Fruit fly (Drosophila melanogaster) whole organism, prepupa: ENCODE data around the gene Ucp4C.
A peak's percentile ranks its signal among the peaks of the same experiment; 100 is the strongest.

Experiments
- CG10631 ChIP-seq: fragments of 200-800 bp; sonication (Bioruptor generic); optimal IDR thresholded peaks from 2 replicates; lab custom pipeline; 2016; ENCODE audit warnings: missing biosample characterization, missing genetic modification characterization
- CG10669 ChIP-seq: fragments of 200-800 bp; sonication (Bioruptor generic); optimal IDR thresholded peaks from 3 replicates; lab custom pipeline; 2018; ENCODE audit warnings: missing biosample characterization, mild to moderate bottlenecking, missing genetic modification characterization, moderate library complexity
- CG11294 ChIP-seq: fragments of 200-800 bp; sonication (Bioruptor generic); IDR thresholded peaks from 2 replicates; pipeline ENCODE4 v1.3.6; 2022; ENCODE audit warnings: missing biosample characterization, missing genetic modification characterization
- CG11762 ChIP-seq: fragments of 200-800 bp; sonication (Bioruptor generic); optimal IDR thresholded peaks from 3 replicates; lab custom pipeline; 2016; ENCODE audit warnings: missing biosample characterization, missing genetic modification characterization; ENCODE audit not compliant: insufficient read depth
- CG11902 ChIP-seq: fragments of 200-800 bp; sonication (Bioruptor generic); optimal IDR thresholded peaks from 3 replicates; lab custom pipeline; 2016; ENCODE audit warnings: missing biosample characterization, missing genetic modification characterization
- CG15336 ChIP-seq: fragments of 200-800 bp; sonication (Bioruptor generic); IDR thresholded peaks from 2 replicates; pipeline ENCODE4 v1.3.6; 2022; ENCODE audit warnings: missing biosample characterization, missing genetic modification characterization
- CG16779 ChIP-seq: fragments of 200-800 bp; sonication (Bioruptor generic); optimal IDR thresholded peaks from 3 replicates; lab custom pipeline; 2017; ENCODE audit warnings: missing biosample characterization, mild to moderate bottlenecking, missing genetic modification characterization
- CG32006 ChIP-seq: fragments of 200-800 bp; sonication (Bioruptor generic); optimal IDR thresholded peaks from 3 replicates; lab custom pipeline; 2017; ENCODE audit warnings: missing biosample characterization, mild to moderate bottlenecking, missing genetic modification characterization
- CG3919 ChIP-seq: fragments of 200-800 bp; sonication (Bioruptor generic); optimal IDR thresholded peaks from 3 replicates; lab custom pipeline; 2016; ENCODE audit warnings: missing biosample characterization, missing genetic modification characterization
- CG4318 ChIP-seq: fragments of 200-800 bp; sonication (Bioruptor generic); optimal IDR thresholded peaks from 3 replicates; lab custom pipeline; 2017; ENCODE audit warnings: missing biosample characterization, mild to moderate bottlenecking, missing genetic modification characterization
- CG6276 ChIP-seq: fragments of 200-800 bp; sonication (Bioruptor generic); optimal IDR thresholded peaks from 2 replicates; lab custom pipeline; 2017; ENCODE audit warnings: missing biosample characterization, mild to moderate bottlenecking, missing genetic modification characterization
- CG6792 ChIP-seq: fragments of 200-800 bp; sonication (Bioruptor generic); optimal IDR thresholded peaks from 3 replicates; lab custom pipeline; 2016; ENCODE audit warnings: missing biosample characterization, missing genetic modification characterization
- CG6854 ChIP-seq: fragments of 200-800 bp; sonication (Bioruptor generic); optimal IDR thresholded peaks from 2 replicates; lab custom pipeline; 2017; ENCODE audit warnings: missing biosample characterization, mild to moderate bottlenecking, missing genetic modification characterization
- CG7368 ChIP-seq: fragments of 200-800 bp; sonication (Bioruptor generic); optimal IDR thresholded peaks from 3 replicates; lab custom pipeline; 2016; ENCODE audit warnings: missing biosample characterization, missing genetic modification characterization
- CG8119 ChIP-seq: fragments of 200-800 bp; sonication (Bioruptor generic); IDR thresholded peaks from 3 replicates; pipeline ENCODE4 v1.3.6; 2022; ENCODE audit warnings: missing biosample characterization, missing genetic modification characterization
- CG8319 ChIP-seq: fragments of 200-800 bp; sonication (Bioruptor generic); optimal IDR thresholded peaks from 3 replicates; lab custom pipeline; 2016; ENCODE audit warnings: missing biosample characterization, missing genetic modification characterization
- CG9139 ChIP-seq: fragments of 200-800 bp; sonication (Bioruptor generic); optimal IDR thresholded peaks from 3 replicates; lab custom pipeline; 2017; ENCODE audit warnings: missing biosample characterization, mild to moderate bottlenecking, missing genetic modification characterization
- Eip75B ChIP-seq: fragments of 200-800 bp; sonication (Bioruptor generic); optimal IDR thresholded peaks from 3 replicates; lab custom pipeline; 2016; ENCODE audit warnings: missing biosample characterization, missing genetic modification characterization
- Eip78C ChIP-seq: fragments of 200-800 bp; sonication (Bioruptor generic); peaks from one replicate; lab custom pipeline; 2016; ENCODE audit warnings: missing biosample characterization, missing genetic modification characterization
- Ets96B ChIP-seq: fragments of 200-800 bp; optimal IDR thresholded peaks from 2 replicates; lab custom pipeline; 2019; ENCODE audit warnings: missing biosample characterization, mild to moderate bottlenecking, missing genetic modification characterization, moderate library complexity
- Gug ChIP-seq: fragments of 200-800 bp; sonication (Bioruptor generic); IDR thresholded peaks from 2 replicates; pipeline ENCODE4 v1.3.6; 2022; ENCODE audit warnings: missing biosample characterization, missing genetic modification characterization
- Hr39 ChIP-seq: fragments of 200-800 bp; sonication (Bioruptor generic); optimal IDR thresholded peaks from 2 replicates; lab custom pipeline; 2016; ENCODE audit warnings: missing biosample characterization, missing genetic modification characterization
- Hr4 ChIP-seq: fragments of 200-800 bp; sonication (Bioruptor generic); optimal IDR thresholded peaks from 3 replicates; lab custom pipeline; 2016; ENCODE audit warnings: missing biosample characterization, missing genetic modification characterization
- Lpt ChIP-seq: fragments of 200-800 bp; sonication (Bioruptor generic); optimal IDR thresholded peaks from 3 replicates; lab custom pipeline; 2016; ENCODE audit warnings: missing biosample characterization, missing genetic modification characterization
- Met ChIP-seq: fragments of 200-800 bp; sonication (Bioruptor generic); optimal IDR thresholded peaks from 3 replicates; lab custom pipeline; 2016; ENCODE audit warnings: missing biosample characterization, missing genetic modification characterization
- Smox ChIP-seq: fragments of 200-800 bp; sonication (Bioruptor generic); optimal IDR thresholded peaks from 3 replicates; lab custom pipeline; 2016; ENCODE audit warnings: missing biosample characterization, missing genetic modification characterization
- Sox102F ChIP-seq: fragments of 200-800 bp; sonication (Bioruptor generic); optimal IDR thresholded peaks from 2 replicates; lab custom pipeline; 2016; ENCODE audit warnings: missing biosample characterization, mild to moderate bottlenecking, missing genetic modification characterization
- Sox14 ChIP-seq: fragments of 200-800 bp; sonication (Bioruptor generic); optimal IDR thresholded peaks from 3 replicates; lab custom pipeline; 2016; ENCODE audit warnings: missing biosample characterization, missing genetic modification characterization
- Sox15 ChIP-seq: fragments of 200-800 bp; sonication (Bioruptor generic); optimal IDR thresholded peaks from 3 replicates; lab custom pipeline; 2016; ENCODE audit warnings: missing biosample characterization, missing genetic modification characterization
- cyc ChIP-seq: fragments of 200-800 bp; sonication (Bioruptor generic); optimal IDR thresholded peaks from 3 replicates; lab custom pipeline; 2016; ENCODE audit warnings: missing biosample characterization, missing genetic modification characterization
- dsx ChIP-seq: fragments of 200-800 bp; optimal IDR thresholded peaks from 3 replicates; lab custom pipeline; 2019; ENCODE audit warnings: missing biosample characterization, mild to moderate bottlenecking, missing genetic modification characterization, moderate library complexity; ENCODE audit not compliant: poor library complexity, severe bottlenecking
- eg ChIP-seq: fragments of 200-800 bp; sonication (Bioruptor generic); IDR thresholded peaks from 3 replicates; pipeline ENCODE4 v1.3.6; 2022; ENCODE audit warnings: missing biosample characterization, missing genetic modification characterization
- fd85E ChIP-seq: fragments of 200-800 bp; sonication (Bioruptor generic); optimal IDR thresholded peaks from 3 replicates; lab custom pipeline; 2016; ENCODE audit warnings: missing biosample characterization, missing genetic modification characterization
- fkh ChIP-seq: fragments of 200-800 bp; sonication (Bioruptor generic); optimal IDR thresholded peaks from 3 replicates; lab custom pipeline; 2017; ENCODE audit warnings: missing biosample characterization, mild to moderate bottlenecking, missing genetic modification characterization, moderate library complexity
- pdm3 ChIP-seq: fragments of 200-800 bp; sonication (Bioruptor generic); optimal IDR thresholded peaks from 3 replicates; lab custom pipeline; 2016; ENCODE audit warnings: missing biosample characterization, missing genetic modification characterization
- ss ChIP-seq, 2 experiments: fragments of 200-800 bp; sonication (Bioruptor generic); optimal IDR thresholded peaks; 2 replicates in 1 of 2; 3 replicates in 1 of 2; lab custom pipeline; 2017 to 2018; ENCODE audit warnings: mild to moderate bottlenecking in 2 of 2, missing biosample characterization in 2 of 2, missing genetic modification characterization in 2 of 2, moderate library complexity in 1 of 2
- svp ChIP-seq: fragments of 200-800 bp; sonication (Bioruptor generic); peaks from one replicate; lab custom pipeline; 2016; ENCODE audit warnings: missing biosample characterization, missing genetic modification characterization
- topi ChIP-seq: fragments of 200-800 bp; sonication (Bioruptor generic); optimal IDR thresholded peaks from 3 replicates; lab custom pipeline; 2016; ENCODE audit warnings: missing biosample characterization, missing genetic modification characterization
- vri ChIP-seq: fragments of 200-800 bp; sonication (Bioruptor generic); optimal IDR thresholded peaks from 3 replicates; lab custom pipeline; 2016; ENCODE audit warnings: missing biosample characterization, mild to moderate bottlenecking, missing genetic modification characterization

The Ucp4C gene

dm6 chr2L:5975025-5975539, 6.7 kb downstream of the Ucp4C start:
- TF ChIP-seq CG15336 = peak; percentile 13; the same call in 1 of the 2 replicates
- TF ChIP-seq Eip75B = no peak
- TF ChIP-seq CG4318 (GFP tag; lab: Kevin White, UChicago) = no peak
- TF ChIP-seq eg = peak; percentile 38; the same call in 2 of the 3 replicates
- TF ChIP-seq topi = no peak
- TF ChIP-seq CG8119 = 0 out of 3 replicates have a peak, but pooled peaks have one; percentile 18
- TF ChIP-seq Gug (GFP tag; lab: Robert Waterston, UW) = no peak
- peak; percentile 50 for TF ChIP-seq fkh
- no peak for TF ChIP-seq CG32006
- no peak for TF ChIP-seq CG9139 (GFP tag; lab: Kevin White, UChicago)
- TF ChIP-seq CG11294 (GFP tag; lab: Robert Waterston, UW) = no peak
- no peak for TF ChIP-seq CG16779 (tag; lab: Kevin White, UChicago)
- peak; percentile 72 for TF ChIP-seq svp
- TF ChIP-seq Hr39 (GFP tag; lab: Kevin White, UChicago) = no peak
- TF ChIP-seq dsx (GFP tag; lab: Kevin White, UChicago) = peak; percentile 26

DNA sequence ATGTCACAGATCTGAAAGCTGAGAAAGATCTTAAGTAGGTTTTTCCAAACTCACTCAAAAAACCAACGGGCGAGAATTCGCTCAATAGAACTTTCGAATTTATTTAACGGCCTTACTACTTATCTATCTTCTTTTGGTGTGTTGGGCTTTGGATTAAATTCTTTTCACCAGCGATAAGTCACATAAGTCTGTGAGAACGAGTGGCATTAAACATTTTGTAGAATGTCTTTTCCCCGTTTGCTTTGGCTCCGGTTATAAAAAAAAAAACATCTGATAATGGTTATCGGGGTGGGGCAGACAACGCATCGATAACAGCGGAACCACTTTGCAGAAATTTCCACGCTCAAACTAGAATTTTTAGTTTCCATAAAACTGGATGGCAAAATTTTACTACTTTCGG, 7.2 kb downstream of the Ucp4C start:
- TF ChIP-seq CG32006 = no peak
- TF ChIP-seq fd85E (GFP tag; lab: Kevin White, UChicago) = no peak
- no peak for TF ChIP-seq Ets96B (tag; lab: Kevin White, UChicago)
- TF ChIP-seq CG16779 (tag; lab: Kevin White, UChicago) = no peak
- TF ChIP-seq Sox15 (GFP tag; lab: Kevin White, UChicago) = no peak
- TF ChIP-seq CG11902 (GFP tag; lab: Kevin White, UChicago) = no peak
- TF ChIP-seq fkh = no peak
- no peak for TF ChIP-seq Smox (GFP tag; lab: Kevin White, UChicago)
- no peak for TF ChIP-seq dsx (GFP tag; lab: Kevin White, UChicago)
- no peak for TF ChIP-seq Hr4
- TF ChIP-seq CG10631 (GFP tag; lab: Kevin White, UChicago) = no peak

DNA sequence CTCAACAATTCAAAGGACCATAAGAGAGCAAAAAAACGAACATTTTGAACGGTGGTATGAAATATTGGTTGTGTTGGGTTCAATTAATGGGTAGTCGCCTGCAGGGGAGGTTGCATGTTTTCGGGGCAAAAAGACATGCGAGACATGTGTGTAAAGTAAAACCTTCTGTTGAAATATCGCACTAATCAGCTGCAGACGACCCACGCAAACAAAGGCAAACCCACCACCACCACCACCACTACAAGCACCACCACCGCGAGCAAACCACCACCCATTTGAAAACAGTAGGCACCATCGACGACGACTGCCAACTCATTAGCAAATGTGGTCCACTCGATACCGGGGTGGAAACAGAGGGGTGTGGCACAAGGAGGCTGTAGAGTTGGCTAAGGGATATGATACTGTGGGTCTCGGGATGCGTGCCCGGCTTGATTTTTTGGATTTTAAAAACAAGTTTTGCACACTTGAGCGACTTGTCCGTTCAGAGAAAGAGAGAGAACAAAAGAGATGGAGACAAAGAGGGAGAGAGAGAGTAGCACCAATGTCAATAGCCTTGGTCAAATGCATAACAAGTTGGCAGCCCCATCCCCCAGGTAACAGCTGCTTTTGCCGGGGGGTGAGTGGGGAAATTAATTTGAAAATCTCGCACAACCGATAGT, 8.8 kb downstream of the Ucp4C start:
- TF ChIP-seq CG6854 = peak; percentile 41
- TF ChIP-seq Sox102F (GFP tag; lab: Kevin White, UChicago) = peak; percentile 0
- peak; percentile 90 for TF ChIP-seq fkh
- peak; percentile 14 for TF ChIP-seq Met (GFP tag; lab: Kevin White, UChicago)
- no peak for TF ChIP-seq CG9139 (GFP tag; lab: Kevin White, UChicago)
- no peak for TF ChIP-seq cyc (GFP tag; lab: Kevin White, UChicago)
- TF ChIP-seq pdm3 (GFP tag; lab: Kevin White, UChicago) = no peak
- no peak for TF ChIP-seq Ets96B (tag; lab: Kevin White, UChicago)
- TF ChIP-seq ss (GFP tag; optimal IDR thresholded peaks at IDR 0.05; lab: Kevin White, UChicago) = peak; percentile 9 to 77
- TF ChIP-seq CG3919 (GFP tag; lab: Kevin White, UChicago) = peak; percentile 15
- no peak for TF ChIP-seq CG6276 (GFP tag; lab: Kevin White, UChicago)
- no peak for TF ChIP-seq CG6792 (GFP tag; lab: Kevin White, UChicago)
- TF ChIP-seq CG4318 (GFP tag; lab: Kevin White, UChicago) = no peak
- TF ChIP-seq Sox15 (GFP tag; lab: Kevin White, UChicago) = no peak
- no peak for TF ChIP-seq CG16779 (tag; lab: Kevin White, UChicago)
- no peak for TF ChIP-seq CG8319 (GFP tag; lab: Kevin White, UChicago)
- TF ChIP-seq CG10669 (GFP tag; lab: Kevin White, UChicago) = no peak
- peak; percentile 63 for TF ChIP-seq Eip78C (GFP tag; lab: Kevin White, UChicago)
- TF ChIP-seq vri (GFP tag; lab: Kevin White, UChicago) = peak; percentile 52
- peak; percentile 62 for TF ChIP-seq svp
- TF ChIP-seq CG11762 (GFP tag; lab: Kevin White, UChicago) = no peak
- peak; percentile 66 for TF ChIP-seq Sox14
- TF ChIP-seq CG11294 (GFP tag; lab: Robert Waterston, UW) = no peak
- no peak for TF ChIP-seq Hr39 (GFP tag; lab: Kevin White, UChicago)
- no peak for TF ChIP-seq Eip75B
- peak; percentile 11 for TF ChIP-seq dsx (GFP tag; lab: Kevin White, UChicago)
- TF ChIP-seq CG7368 (GFP tag; lab: Kevin White, UChicago) = peak; percentile 17
- no peak for TF ChIP-seq CG32006
- no peak for TF ChIP-seq Lpt (GFP tag; lab: Kevin White, UChicago)
